Fruit fly (Drosophila melanogaster) whole organism, embryonic: ENCODE results near the gene IFT52.

Experiments
- ATbp ChIP-seq: fragments of 200-800 bp; sonication (Bioruptor generic); optimal IDR thresholded peaks from 2 replicates; lab custom pipeline; 2017; ENCODE audit warnings: missing biosample characterization, mild to moderate bottlenecking, missing genetic modification characterization, missing genetic modification reagents
- Aef1 ChIP-seq: fragments of 200-800 bp; sonication (Bioruptor generic); IDR thresholded peaks from 3 replicates; pipeline ENCODE4 v1.3.6; 2022; ENCODE audit warnings: missing biosample characterization, missing genetic modification characterization
- B-H2 ChIP-seq: fragments of 200-800 bp; sonication (Bioruptor generic); optimal IDR thresholded peaks from 2 replicates; lab custom pipeline; 2018; ENCODE audit warnings: missing biosample characterization, mild to moderate bottlenecking, missing genetic modification characterization
- Bteb2 ChIP-seq: fragments of 200-800 bp; sonication (Bioruptor generic); optimal IDR thresholded peaks from 2 replicates; lab custom pipeline; 2016; ENCODE audit warnings: missing biosample characterization, missing genetic modification characterization
- CG10462 ChIP-seq: fragments of 200-800 bp; sonication (Bioruptor generic); optimal IDR thresholded peaks from 2 replicates; lab custom pipeline; 2016; ENCODE audit warnings: missing biosample characterization, missing genetic modification characterization
- CG10565 ChIP-seq: fragments of 200-800 bp; sonication (Bioruptor generic); optimal IDR thresholded peaks from 3 replicates; lab custom pipeline; 2016; ENCODE audit warnings: missing biosample characterization, mild to moderate bottlenecking, missing genetic modification characterization
- CG10959 ChIP-seq: fragments of 200-800 bp; sonication (Bioruptor generic); IDR thresholded peaks from 2 replicates; pipeline ENCODE4 v1.3.6; 2022; ENCODE audit warnings: missing biosample characterization, missing genetic modification characterization
- CG11696 ChIP-seq: fragments of 200-800 bp; sonication (Bioruptor generic); IDR thresholded peaks from 2 replicates; pipeline ENCODE4 v1.3.6; 2022; ENCODE audit warnings: missing biosample characterization, missing genetic modification characterization
- CG11723 ChIP-seq: fragments of 200-800 bp; sonication (Bioruptor generic); optimal IDR thresholded peaks from 2 replicates; lab custom pipeline; 2017; ENCODE audit warnings: missing biosample characterization, mild to moderate bottlenecking, missing genetic modification characterization
- CG12942 ChIP-seq: fragments of 200-800 bp; sonication (Bioruptor generic); optimal IDR thresholded peaks from 3 replicates; lab custom pipeline; 2016; ENCODE audit warnings: missing biosample characterization, missing genetic modification characterization
- CG13424 ChIP-seq: fragments of 200-800 bp; sonication (Bioruptor generic); optimal IDR thresholded peaks from 2 replicates; lab custom pipeline; 2019; ENCODE audit warnings: missing biosample characterization, mild to moderate bottlenecking, missing genetic modification characterization, moderate library complexity
- CG1529 ChIP-seq: fragments of 200-800 bp; sonication (Bioruptor generic); optimal IDR thresholded peaks from 3 replicates; lab custom pipeline; 2018; ENCODE audit warnings: missing biosample characterization, missing genetic modification characterization
- CG15696 ChIP-seq: fragments of 200-800 bp; sonication (Bioruptor generic); optimal IDR thresholded peaks from 2 replicates; lab custom pipeline; 2019; ENCODE audit warnings: missing biosample characterization, mild to moderate bottlenecking, missing genetic modification characterization, moderate library complexity
- CG1603 ChIP-seq: fragments of 200-800 bp; sonication (Bioruptor generic); optimal IDR thresholded peaks from 2 replicates; lab custom pipeline; 2019; ENCODE audit warnings: missing biosample characterization, mild to moderate bottlenecking, missing genetic modification characterization, moderate library complexity
- CG17912 ChIP-seq: fragments of 200-800 bp; sonication (Bioruptor generic); optimal IDR thresholded peaks from 2 replicates; lab custom pipeline; 2018; ENCODE audit warnings: missing biosample characterization, mild to moderate bottlenecking, missing genetic modification characterization
- CG1792 ChIP-seq: fragments of 200-800 bp; sonication (Bioruptor generic); optimal IDR thresholded peaks from 2 replicates; lab custom pipeline; 2016; ENCODE audit warnings: missing biosample characterization, missing genetic modification characterization
- CG18262 ChIP-seq: fragments of 200-800 bp; optimal IDR thresholded peaks from 3 replicates; lab custom pipeline; 2019; ENCODE audit warnings: missing biosample characterization, mild to moderate bottlenecking, missing genetic modification characterization, moderate library complexity
- CG18619 ChIP-seq: fragments of 200-800 bp; sonication (Bioruptor generic); optimal IDR thresholded peaks from 3 replicates; lab custom pipeline; 2017; ENCODE audit warnings: missing biosample characterization, mild to moderate bottlenecking, missing genetic modification characterization
- CG31224 ChIP-seq: fragments of 200-800 bp; sonication (Bioruptor generic); IDR thresholded peaks from 2 replicates; pipeline ENCODE4 v1.3.6; 2022; ENCODE audit warnings: missing biosample characterization, missing genetic modification characterization
- CG4282 ChIP-seq: fragments of 200-800 bp; sonication (Bioruptor generic); optimal IDR thresholded peaks from 2 replicates; lab custom pipeline; 2016; ENCODE audit warnings: missing biosample characterization, missing genetic modification characterization
- CG4424 ChIP-seq: fragments of 200-800 bp; sonication (Bioruptor generic); optimal IDR thresholded peaks from 3 replicates; lab custom pipeline; 2016; ENCODE audit warnings: missing biosample characterization, missing genetic modification characterization
- CG4854 ChIP-seq: fragments of 200-800 bp; sonication (Bioruptor generic); optimal IDR thresholded peaks from 2 replicates; lab custom pipeline; 2016; ENCODE audit warnings: missing biosample characterization, missing genetic modification characterization, inconsistent platforms
- CG6272 ChIP-seq: fragments of 200-800 bp; sonication (Bioruptor generic); IDR thresholded peaks from 2 replicates; pipeline ENCODE4 v1.3.6; 2022; ENCODE audit warnings: missing biosample characterization, missing genetic modification characterization
- CG6689 ChIP-seq: fragments of 200-800 bp; sonication (Bioruptor generic); IDR thresholded peaks from 2 replicates; pipeline ENCODE4 v1.3.6; 2022; ENCODE audit warnings: missing biosample characterization, missing genetic modification characterization
- CG6765 ChIP-seq: fragments of 200-800 bp; sonication (Bioruptor generic); optimal IDR thresholded peaks from 3 replicates; lab custom pipeline; 2017; ENCODE audit warnings: missing biosample characterization, mild to moderate bottlenecking, missing genetic modification characterization
- CG8388 ChIP-seq: fragments of 200-800 bp; sonication (Bioruptor generic); optimal IDR thresholded peaks from 2 replicates; lab custom pipeline; 2019; ENCODE audit warnings: missing biosample characterization, mild to moderate bottlenecking, missing genetic modification characterization, moderate library complexity
- CrebB ChIP-seq: fragments of 200-800 bp; sonication (Bioruptor generic); optimal IDR thresholded peaks from 3 replicates; lab custom pipeline; 2018; ENCODE audit warnings: missing biosample characterization, mild to moderate bottlenecking, missing genetic modification characterization
- Dip2 ChIP-seq: fragments of 200-800 bp; sonication (Bioruptor generic); IDR thresholded peaks from 2 replicates; pipeline ENCODE4 v1.3.6; 2022; ENCODE audit warnings: missing biosample characterization, missing genetic modification characterization
- HLHmδ ChIP-seq: fragments of 200-800 bp; sonication (Bioruptor generic); optimal IDR thresholded peaks from 2 replicates; lab custom pipeline; 2018; ENCODE audit warnings: missing biosample characterization, mild to moderate bottlenecking, missing genetic modification characterization, moderate library complexity
- Hand ChIP-seq: fragments of 200-800 bp; sonication (Bioruptor generic); optimal IDR thresholded peaks from 2 replicates; lab custom pipeline; 2017; ENCODE audit warnings: mild to moderate bottlenecking, missing biosample characterization, missing genetic modification reagents, missing genetic modification characterization
- NK7.1 ChIP-seq: fragments of 200-800 bp; sonication (Bioruptor generic); optimal IDR thresholded peaks from 3 replicates; lab custom pipeline; 2016; ENCODE audit warnings: missing biosample characterization, missing genetic modification characterization
- Tbp ChIP-seq: fragments of >200 bp; optimal IDR thresholded peaks from 2 replicates; lab custom pipeline; 2018; ENCODE audit warnings: missing biosample characterization, missing genetic modification characterization
- bab2 ChIP-seq: fragments of 200-800 bp; sonication (Bioruptor generic); optimal IDR thresholded peaks from 2 replicates; lab custom pipeline; 2016; ENCODE audit warnings: missing biosample characterization, missing genetic modification characterization
- disco-r ChIP-seq: fragments of 200-800 bp; sonication (Bioruptor generic); optimal IDR thresholded peaks from 2 replicates; lab custom pipeline; 2016; ENCODE audit warnings: missing biosample characterization, missing genetic modification characterization
- dmrt99B ChIP-seq: fragments of 200-800 bp; sonication (Bioruptor generic); optimal IDR thresholded peaks from 2 replicates; lab custom pipeline; 2018; ENCODE audit warnings: missing biosample characterization, mild to moderate bottlenecking, missing genetic modification characterization, moderate library complexity
- en ChIP-seq: fragments of 200-800 bp; sonication (Bioruptor generic); optimal IDR thresholded peaks from 2 replicates; lab custom pipeline; 2016; ENCODE audit warnings: missing biosample characterization, missing genetic modification characterization
- esg ChIP-seq: fragments of 200-800 bp; sonication (Bioruptor generic); conservative IDR thresholded peaks from 2 replicates; pipeline ENCODE4 v1.3.6; 2022; ENCODE audit warnings: missing biosample characterization, missing genetic modification characterization
- exex ChIP-seq: fragments of 200-800 bp; sonication (Bioruptor generic); optimal IDR thresholded peaks from 4 replicates; lab custom pipeline; 2018; ENCODE audit warnings: missing biosample characterization, mild to moderate bottlenecking, missing genetic modification characterization, moderate library complexity
- fru ChIP-seq: fragments of >200 bp; optimal IDR thresholded peaks from 2 replicates; lab custom pipeline; 2017
- gcm2 ChIP-seq: fragments of 200-800 bp; sonication (Bioruptor generic); optimal IDR thresholded peaks from 2 replicates; lab custom pipeline; 2016; ENCODE audit warnings: missing biosample characterization, missing genetic modification characterization
- klu ChIP-seq: fragments of 200-800 bp; sonication (Bioruptor generic); IDR thresholded peaks from 2 replicates; pipeline ENCODE4 v1.3.6; 2022; ENCODE audit warnings: missing biosample characterization, missing genetic modification characterization
- kni ChIP-seq: fragments of 200-800 bp; sonication (Bioruptor generic); optimal IDR thresholded peaks from 3 replicates; lab custom pipeline; 2017; ENCODE audit warnings: mild to moderate bottlenecking, missing biosample characterization, missing genetic modification reagents, missing genetic modification characterization
- lbe ChIP-seq: fragments of 200-800 bp; sonication (Bioruptor generic); optimal IDR thresholded peaks from 2 replicates; lab custom pipeline; 2016; ENCODE audit warnings: missing biosample characterization, mild to moderate bottlenecking, missing genetic modification characterization
- pb ChIP-seq: fragments of 200-800 bp; sonication (Bioruptor generic); optimal IDR thresholded peaks from 3 replicates; lab custom pipeline; 2016; ENCODE audit warnings: missing biosample characterization, missing genetic modification characterization
- pnt ChIP-seq: fragments of 200-800 bp; sonication (Bioruptor generic); optimal IDR thresholded peaks from 3 replicates; lab custom pipeline; 2016; ENCODE audit warnings: missing biosample characterization, missing genetic modification characterization
- ranshi ChIP-seq: fragments of 200-800 bp; sonication (Bioruptor generic); IDR thresholded peaks from 2 replicates; pipeline ENCODE4 v1.3.6; 2022; ENCODE audit warnings: missing biosample characterization, missing genetic modification characterization
- ttk ChIP-seq: fragments of 200-800 bp; sonication (Bioruptor generic); IDR thresholded peaks from 2 replicates; pipeline ENCODE4 v2.1.2; 2022; ENCODE audit warnings: missing biosample characterization, missing genetic modification characterization
- unc-4 ChIP-seq: fragments of 200-800 bp; sonication (Bioruptor generic); IDR thresholded peaks from 2 replicates; pipeline ENCODE4 v1.3.6; 2022; ENCODE audit warnings: missing biosample characterization, missing genetic modification characterization; ENCODE audit not compliant: partially characterized antibody
- wor ChIP-seq: fragments of 200-800 bp; sonication (Bioruptor generic); IDR thresholded peaks from 2 replicates; pipeline ENCODE4 v1.3.6; 2022; ENCODE audit warnings: missing biosample characterization, missing genetic modification characterization

IFT52 gene

dm6 chr2L:6553797-6554188, 3.5 kb downstream of the IFT52 start (continued):
- TF ChIP-seq CG11723 (GFP tag; lab: Kevin White, UChicago) (no peak), esg (GFP tag; lab: Robert Waterston, UW) (no peak)

- no peak for TF ChIP-seq en
- no peak for TF ChIP-seq CG1792 (GFP tag; lab: Kevin White, UChicago)
- no peak for TF ChIP-seq unc-4 (GFP tag; lab: Robert Waterston, UW)
- TF ChIP-seq disco-r (GFP tag; lab: Kevin White, UChicago), result no peak
- no peak for TF ChIP-seq lbe (GFP tag; lab: Kevin White, UChicago)
- no peak for TF ChIP-seq klu (GFP tag; lab: Robert Waterston, UW)
- no peak for TF ChIP-seq Bteb2
- peak; percentile 25 for TF ChIP-seq CG8388 (GFP tag; lab: Kevin White, UChicago)
- TF ChIP-seq CG11696, result no peak
- no peak for TF ChIP-seq HLHmδ
- no peak for TF ChIP-seq Tbp (GFP tag; lab: Kevin White, UChicago)
- peak; percentile 20; the same call in 1 of the 2 replicates for TF ChIP-seq CG10959 (GFP tag; lab: Robert Waterston, UW)
- TF ChIP-seq CG10462 (GFP tag; lab: Kevin White, UChicago), result no peak
- TF ChIP-seq CG4854 (GFP tag; lab: Kevin White, UChicago), result no peak
- TF ChIP-seq CG18619, result no peak
- TF ChIP-seq bab2, result no peak
- TF ChIP-seq ttk (GFP tag; lab: Robert Waterston, UW), result no peak
- no peak for TF ChIP-seq gcm2 (GFP tag; lab: Kevin White, UChicago)
- no peak for TF ChIP-seq CG17912
- TF ChIP-seq Dip2 (GFP tag; lab: Robert Waterston, UW), result no peak
- TF ChIP-seq exex, result no peak
- no peak for TF ChIP-seq CG6272 (GFP tag; lab: Robert Waterston, UW)
- no peak for TF ChIP-seq fru (lab: Kevin White, UChicago)
- TF ChIP-seq pb (GFP tag; lab: Kevin White, UChicago), result no peak
- TF ChIP-seq CG4282 (GFP tag; lab: Kevin White, UChicago), result no peak
- no peak for TF ChIP-seq CG4424 (GFP tag; lab: Kevin White, UChicago)
- TF ChIP-seq CG6689, result peak; percentile 20; the same call in 1 of the 2 replicates
- TF ChIP-seq CG15696 (tag; lab: Kevin White, UChicago), result no peak
- no peak for TF ChIP-seq CG31224 (GFP tag; lab: Robert Waterston, UW)
- no peak for TF ChIP-seq B-H2 (GFP tag; lab: Kevin White, UChicago)
- TF ChIP-seq pnt (GFP tag; lab: Kevin White, UChicago), result peak; percentile 38
- no peak for TF ChIP-seq CG6765
- no peak for TF ChIP-seq CG12942 (GFP tag; lab: Kevin White, UChicago)
- TF ChIP-seq CG1529, result no peak
- TF ChIP-seq ATbp (GFP tag; lab: Kevin White, UChicago), result no peak
- TF ChIP-seq dmrt99B, result peak; percentile 25
- no peak for TF ChIP-seq wor (GFP tag; lab: Robert Waterston, UW)
- no peak for TF ChIP-seq Aef1
- peak; percentile 29 for TF ChIP-seq CG13424 (tag; lab: Kevin White, UChicago)
- peak; percentile 43 for TF ChIP-seq CG18262 (tag; lab: Kevin White, UChicago)
- no peak for TF ChIP-seq ranshi
- TF ChIP-seq CG1603 (tag; lab: Kevin White, UChicago), result peak; percentile 4
- TF ChIP-seq CrebB (tag; lab: Kevin White, UChicago), result no peak
- no peak for TF ChIP-seq Hand (GFP tag; lab: Kevin White, UChicago)
- TF ChIP-seq CG10565 (GFP tag; lab: Kevin White, UChicago), result no peak
- peak; percentile 42 for TF ChIP-seq kni (GFP tag; lab: Kevin White, UChicago)
- no peak for TF ChIP-seq NK7.1 (GFP tag; lab: Kevin White, UChicago)
Observed at dm6 chr2L:6553041-6553796, 4.1 kb downstream of the IFT52 start.
